Worm (Caenorhabditis elegans) whole organism, mixed stage, embryonic: ENCODE results near the gene B0554.7.

ENCODE experiments used
- M03D4.4 ChIP-seq: sonication (generic microtip); optimal IDR thresholded peaks from 2 replicates; lab custom pipeline; 2017; ENCODE audit warnings: mild to moderate bottlenecking, missing genetic modification characterization, missing compliant biosample characterization
- blmp-1 ChIP-seq: fragments of 150-350 bp; optimal IDR thresholded peaks from 2 replicates; lab custom pipeline; 2014; ENCODE audit warnings: missing biosample characterization, missing genetic modification characterization
- ceh-39 ChIP-seq: fragments of 150-350 bp; optimal IDR thresholded peaks from 2 replicates; lab custom pipeline; 2014; ENCODE audit warnings: missing biosample characterization, missing genetic modification characterization
- ceh-43 ChIP-seq: fragments of 200-800 bp; sonication (Bioruptor generic); optimal IDR thresholded peaks from 2 replicates; lab custom pipeline; 2018; ENCODE audit warnings: mild to moderate bottlenecking, missing genetic modification characterization, moderate library complexity, missing compliant biosample characterization
- ceh-83 ChIP-seq: fragments of 200-800 bp; sonication (Bioruptor generic); optimal IDR thresholded peaks from 2 replicates; lab custom pipeline; 2018; ENCODE audit warnings: mild to moderate bottlenecking, missing genetic modification characterization, missing compliant biosample characterization
- ces-1 ChIP-seq: fragments of 150-350 bp; optimal IDR thresholded peaks from 2 replicates; lab custom pipeline; 2014; ENCODE audit warnings: missing biosample characterization, missing genetic modification reagents, missing genetic modification characterization
- cnd-1 ChIP-seq: fragments of 200-800 bp; sonication (Bioruptor generic); optimal IDR thresholded peaks from 2 replicates; lab custom pipeline; 2018; ENCODE audit warnings: mild to moderate bottlenecking, missing genetic modification characterization, missing compliant biosample characterization
- drap-1 ChIP-seq: fragments of 200-800 bp; sonication (Bioruptor generic); optimal IDR thresholded peaks from 3 replicates; lab custom pipeline; 2018; ENCODE audit warnings: mild to moderate bottlenecking, missing genetic modification characterization, missing compliant biosample characterization
- elt-1 ChIP-seq: sonication (generic microtip); optimal IDR thresholded peaks from 2 replicates; lab custom pipeline; 2017; ENCODE audit warnings: missing genetic modification characterization, mild to moderate bottlenecking, missing compliant biosample characterization, antibody characterized with exemption, moderate library complexity, borderline replicate concordance; ENCODE audit not compliant: insufficient read depth
- flh-1 ChIP-seq: fragments of 200-800 bp; sonication (Bioruptor generic); optimal IDR thresholded peaks from 2 replicates; lab custom pipeline; 2018; ENCODE audit warnings: mild to moderate bottlenecking, missing genetic modification characterization, moderate library complexity, missing compliant biosample characterization
- ham-2 ChIP-seq: fragments of 200-800 bp; sonication (Bioruptor generic); optimal IDR thresholded peaks from 2 replicates; lab custom pipeline; 2018; ENCODE audit warnings: mild to moderate bottlenecking, missing genetic modification characterization, missing compliant biosample characterization
- lin-13 ChIP-seq: fragments of 150-350 bp; optimal IDR thresholded peaks from 2 replicates; lab custom pipeline; 2014; ENCODE audit warnings: missing biosample characterization, missing genetic modification characterization
- lin-32 ChIP-seq: fragments of 200-800 bp; sonication (Bioruptor generic); optimal IDR thresholded peaks from 2 replicates; lab custom pipeline; 2018; ENCODE audit warnings: mild to moderate bottlenecking, missing genetic modification characterization, missing compliant biosample characterization
- lsy-2 ChIP-seq: fragments of 150-350 bp; optimal IDR thresholded peaks from 2 replicates; lab custom pipeline; 2014; ENCODE audit warnings: missing biosample characterization, missing genetic modification characterization
- mab-5 ChIP-seq: fragments of 150-350 bp; optimal IDR thresholded peaks from 2 replicates; lab custom pipeline; 2014; ENCODE audit warnings: missing biosample characterization, missing genetic modification characterization
- mep-1 ChIP-seq: fragments of 150-350 bp; optimal IDR thresholded peaks from 2 replicates; lab custom pipeline; 2017; ENCODE audit warnings: missing biosample characterization, missing genetic modification reagents, missing genetic modification characterization, inconsistent platforms
- mls-2 ChIP-seq: sonication (generic microtip); optimal IDR thresholded peaks from 2 replicates; lab custom pipeline; 2016; ENCODE audit warnings: mild to moderate bottlenecking, missing genetic modification characterization, moderate library complexity, missing compliant biosample characterization
- nhr-12 ChIP-seq: fragments of 150-350 bp; optimal IDR thresholded peaks from 2 replicates; lab custom pipeline; 2014; ENCODE audit warnings: missing biosample characterization, missing genetic modification characterization
- nhr-237 ChIP-seq: fragments of 150-350 bp; optimal IDR thresholded peaks from 2 replicates; lab custom pipeline; 2014; ENCODE audit warnings: missing biosample characterization, missing genetic modification characterization
- nhr-28 ChIP-seq: fragments of 150-350 bp; optimal IDR thresholded peaks from 2 replicates; lab custom pipeline; 2014; ENCODE audit warnings: missing biosample characterization, missing genetic modification characterization
- nhr-76 ChIP-seq: sonication (generic microtip); optimal IDR thresholded peaks from 2 replicates; lab custom pipeline; 2017; ENCODE audit warnings: missing biosample characterization, missing genetic modification characterization
- sem-2 ChIP-seq: fragments of 200-800 bp; sonication (Bioruptor generic); optimal IDR thresholded peaks from 2 replicates; lab custom pipeline; 2018; ENCODE audit warnings: mild to moderate bottlenecking, missing genetic modification characterization, missing compliant biosample characterization
- snpc-4 ChIP-seq: fragments of 150-350 bp; optimal IDR thresholded peaks from 2 replicates; lab custom pipeline; 2014; ENCODE audit warnings: missing biosample characterization, missing genetic modification characterization
- sptf-1 ChIP-seq: sonication (generic microtip); optimal IDR thresholded peaks from 2 replicates; lab custom pipeline; 2017; ENCODE audit warnings: mild to moderate bottlenecking, missing genetic modification characterization, moderate library complexity, missing compliant biosample characterization
- tbx-8 ChIP-seq: fragments of 200-800 bp; sonication (Bioruptor generic); optimal IDR thresholded peaks from 2 replicates; lab custom pipeline; 2018; ENCODE audit warnings: mild to moderate bottlenecking, missing genetic modification characterization, moderate library complexity, missing compliant biosample characterization
- unc-120 ChIP-seq: sonication (generic microtip); optimal IDR thresholded peaks from 2 replicates; lab custom pipeline; 2017; ENCODE audit warnings: missing genetic modification characterization, missing compliant biosample characterization; ENCODE audit not compliant: poor library complexity, severe bottlenecking
- unc-39 ChIP-seq: fragments of 150-350 bp; optimal IDR thresholded peaks from 2 replicates; lab custom pipeline; 2014; ENCODE audit warnings: missing biosample characterization, missing genetic modification characterization
- unc-62 ChIP-seq: fragments of 150-350 bp; optimal IDR thresholded peaks from 2 replicates; lab custom pipeline; 2014; ENCODE audit warnings: missing biosample characterization, missing genetic modification reagents, missing genetic modification characterization
- zip-8 ChIP-seq: fragments of 150-350 bp; optimal IDR thresholded peaks from 2 replicates; lab custom pipeline; 2014; ENCODE audit warnings: missing biosample characterization, missing genetic modification characterization

B0554.7 gene

DNA sequence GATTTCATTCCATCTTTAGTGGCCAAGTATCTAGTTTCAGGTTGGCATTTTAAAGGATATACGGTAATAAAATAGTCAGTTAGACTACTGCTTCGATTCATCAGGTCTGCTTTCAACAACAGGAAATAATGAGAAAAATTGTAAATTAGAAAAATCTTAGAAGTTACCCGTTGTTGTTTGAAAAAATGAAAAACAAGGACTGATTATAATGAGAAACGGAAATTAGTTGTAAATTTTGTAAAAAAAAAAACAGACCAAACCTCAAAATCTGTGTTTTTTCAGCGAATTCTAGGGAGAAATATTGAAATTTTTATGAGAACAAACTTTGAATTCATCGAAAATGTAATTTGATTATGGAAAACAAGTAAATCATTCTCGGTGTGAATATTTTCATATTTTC, 37.8 kb downstream of the B0554.7 start, which contains the start of gene srh-62:
srh-62 (minus strand) TSS at position 101 of the 400 bp plus-strand sequence.
- TF ChIP-seq unc-39 (tag; lab: Kevin White, UChicago): no peak
- no peak for TF ChIP-seq nhr-237 (tag; lab: Kevin White, UChicago)
- TF ChIP-seq drap-1 (GFP tag; lab: Kevin White, UChicago): no peak
- no peak for TF ChIP-seq zip-8 (tag; lab: Kevin White, UChicago)
- TF ChIP-seq flh-1: no peak
- no peak for TF ChIP-seq ceh-39
- no peak for TF ChIP-seq lsy-2 (tag; lab: Kevin White, UChicago)
- TF ChIP-seq ham-2 (GFP tag; lab: Kevin White, UChicago): no peak
- no peak for TF ChIP-seq unc-120 (tag; lab: Kevin White, UChicago)
- TF ChIP-seq ces-1 (GFP tag; lab: Kevin White, UChicago): no peak
- no peak for TF ChIP-seq nhr-28 (tag; lab: Kevin White, UChicago)
- no peak for TF ChIP-seq nhr-12
- TF ChIP-seq M03D4.4 (tag; lab: Kevin White, UChicago): no peak
- TF ChIP-seq sem-2 (GFP tag; lab: Kevin White, UChicago): no peak
- TF ChIP-seq ceh-83 (GFP tag; lab: Kevin White, UChicago): no peak
- TF ChIP-seq tbx-8: no peak

DNA sequence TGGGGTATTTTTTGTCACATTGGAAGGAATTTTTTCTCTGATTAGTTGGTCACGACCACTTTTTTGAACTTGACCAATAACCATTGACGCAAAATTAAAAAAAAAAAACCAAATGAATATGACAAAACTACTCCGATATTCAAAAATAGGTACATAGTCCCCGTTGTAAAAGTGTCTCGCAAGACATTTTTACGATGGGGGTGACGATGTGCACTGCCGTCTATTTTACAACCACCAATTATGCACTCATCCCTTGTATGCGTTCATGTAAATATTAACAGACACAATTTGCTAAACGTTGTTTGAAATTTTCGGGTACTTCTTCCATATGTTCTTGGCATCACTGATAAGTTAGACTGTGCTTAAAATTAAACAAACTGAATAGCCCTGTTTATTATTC, 41.1 kb downstream of the B0554.7 start, which contains the start of gene scl-27:
scl-27 (plus strand) TSS at position 301 of the 400 bp plus-strand sequence.
- TF ChIP-seq nhr-12 (no peak), lsy-2 (tag; lab: Kevin White, UChicago) (no peak), nhr-76 (no peak), unc-120 (tag; lab: Kevin White, UChicago) (no peak), ceh-43 (GFP tag; lab: Kevin White, UChicago) (no peak), sem-2 (GFP tag; lab: Kevin White, UChicago) (no peak), ceh-83 (GFP tag; lab: Kevin White, UChicago) (no peak), ham-2 (GFP tag; lab: Kevin White, UChicago) (no peak), mls-2 (tag; lab: Kevin White, UChicago) (no peak), drap-1 (GFP tag; lab: Kevin White, UChicago) (no peak)

DNA sequence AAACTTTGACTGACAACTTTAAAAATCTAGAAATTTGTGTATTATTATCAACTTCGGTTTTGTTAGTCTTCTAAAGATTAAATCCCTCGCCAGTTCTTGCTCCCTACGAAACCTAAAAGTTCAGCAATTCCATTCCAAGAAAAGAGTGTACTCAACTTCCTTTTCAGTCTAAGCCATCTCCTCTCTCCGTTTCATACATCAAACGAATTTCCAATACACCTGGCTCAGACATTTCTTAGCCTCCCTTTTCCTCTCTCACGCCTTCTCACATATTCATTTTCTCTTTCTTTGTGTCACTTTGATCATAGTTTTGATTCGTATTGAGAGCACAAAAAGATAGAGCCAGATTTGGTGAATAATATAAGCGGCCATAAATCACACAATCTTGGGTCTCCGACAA, 44.5 kb downstream of the B0554.7 start, which contains the start of gene nhr-253:
nhr-253 (plus strand) TSS at position 285 of the 400 bp plus-strand sequence.
- TF ChIP-seq lsy-2 (tag; lab: Kevin White, UChicago) (no peak), ceh-83 (GFP tag; lab: Kevin White, UChicago) (no peak), tbx-8 (no peak), M03D4.4 (tag; lab: Kevin White, UChicago) (no peak), unc-62 (no peak), mab-5 (tag; lab: Kevin White, UChicago) (no peak), flh-1 (no peak), unc-120 (tag; lab: Kevin White, UChicago) (no peak), mep-1 (tag; lab: Kevin White, UChicago) (no peak), blmp-1 (no peak), ces-1 (GFP tag; lab: Kevin White, UChicago) (no peak), elt-1 (tag; lab: Kevin White, UChicago) (no peak), lin-13 (tag; lab: Kevin White, UChicago) (no peak), unc-39 (tag; lab: Kevin White, UChicago) (no peak)
- TF ChIP-seq, all 35 proteins: peak for 0

DNA sequence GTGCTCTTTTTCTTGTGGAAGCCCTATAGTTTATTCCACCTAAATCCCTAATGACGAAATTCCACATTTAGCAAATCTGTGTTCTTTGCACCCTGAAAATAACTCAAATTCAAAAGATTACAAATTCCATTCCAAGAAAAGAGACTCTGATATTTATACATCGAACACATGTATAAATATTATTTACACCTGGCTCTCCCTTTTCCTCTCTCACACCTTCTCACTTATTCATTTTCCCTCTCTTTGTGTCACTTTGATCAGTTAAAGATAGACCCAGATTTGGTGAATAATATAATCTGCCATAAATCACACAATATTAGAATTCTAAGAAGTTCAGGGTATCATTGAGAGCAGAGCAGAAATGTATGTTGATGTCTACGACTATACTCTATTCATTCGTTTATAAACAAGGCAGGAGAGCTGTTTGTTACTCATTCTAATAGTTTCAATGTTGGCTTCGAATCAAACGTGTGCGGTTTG, 48.6 kb downstream of the B0554.7 start, which contains the start of gene nhr-254:
nhr-254 (plus strand) TSS at position 430 of the 480 bp plus-strand sequence.
- TF ChIP-seq lsy-2 (tag; lab: Kevin White, UChicago): no peak
- no peak for TF ChIP-seq blmp-1
- TF ChIP-seq sptf-1 (tag; lab: Kevin White, UChicago): no peak
- no peak for TF ChIP-seq unc-120 (tag; lab: Kevin White, UChicago)
- no peak for TF ChIP-seq cnd-1
- no peak for TF ChIP-seq snpc-4 (tag; lab: Kevin White, UChicago)
- no peak for TF ChIP-seq lin-32 (GFP tag; lab: Kevin White, UChicago)
- TF ChIP-seq nhr-28 (tag; lab: Kevin White, UChicago): no peak
- no peak for TF ChIP-seq unc-39 (tag; lab: Kevin White, UChicago)
- no peak for TF ChIP-seq ham-2 (GFP tag; lab: Kevin White, UChicago)
- TF ChIP-seq nhr-237 (tag; lab: Kevin White, UChicago): no peak
- no peak for TF ChIP-seq elt-1 (tag; lab: Kevin White, UChicago)
- TF ChIP-seq ces-1 (GFP tag; lab: Kevin White, UChicago): no peak
- no peak for TF ChIP-seq mep-1 (tag; lab: Kevin White, UChicago)
